Worm (Caenorhabditis elegans): ENCODE results near the gene gst-16.

ce11 chrII:13600904-13601303, 23.3 kb downstream of the gst-16 start, which contains the start of gene csp-1:
- TF ChIP-seq F39B2.1 (GFP tag; IDR thresholded peaks at IDR 0.05), result no peak
- no peak for TF ChIP-seq ZK185.1 (tag; optimal IDR thresholded peaks at IDR 0.05; ENCODE audit: poor library complexity, severe bottlenecking)
- no peak for TF ChIP-seq dpl-1 (GFP tag; optimal IDR thresholded peaks at IDR 0.05)
- no peak for TF ChIP-seq aptf-2 (GFP tag; conservative IDR thresholded peaks at IDR 0.05)
- no peak for TF ChIP-seq ama-1 (optimal IDR thresholded peaks at IDR 0.05)
- TF ChIP-seq ama-1 (GFP tag; optimal IDR thresholded peaks at IDR 0.05), result no peak
- no peak for TF ChIP-seq gei-17 (GFP tag; optimal IDR thresholded peaks at IDR 0.05)
- no peak for TF ChIP-seq snpc-4 (GFP tag; optimal IDR thresholded peaks at IDR 0.05)
- TF ChIP-seq snpc-4 (tag; optimal IDR thresholded peaks at IDR 0.05), result no peak
- no peak for TF ChIP-seq F49E8.2 (tag; optimal IDR thresholded peaks at IDR 0.05; ENCODE audit: insufficient read depth)
- no peak for TF ChIP-seq let-526 (GFP tag; IDR thresholded peaks at IDR 0.05)
- no peak for TF ChIP-seq nfya-2 (GFP tag; IDR thresholded peaks at IDR 0.05)
- no peak for TF ChIP-seq efl-1 (GFP tag; optimal IDR thresholded peaks at IDR 0.05)
- TF ChIP-seq D2030.7 (GFP tag; IDR thresholded peaks at IDR 0.05), result no peak
